Worm (Caenorhabditis elegans) whole organism, L1 larva: ENCODE data around the gene brap-2.

Source experiments
- C16A3.4 ChIP-seq: fragments of 150-350 bp; optimal IDR thresholded peaks from 2 replicates; lab custom pipeline; 2014; ENCODE audit warnings: missing biosample characterization, missing genetic modification characterization
- F16B12.6 ChIP-seq: fragments of 150-350 bp; optimal IDR thresholded peaks from 2 replicates; lab custom pipeline; 2014; ENCODE audit warnings: missing biosample characterization, missing genetic modification characterization
- Y116A8C.19 ChIP-seq: sonication (generic microtip); optimal IDR thresholded peaks from 2 replicates; lab custom pipeline; 2016; ENCODE audit warnings: missing compliant biosample characterization, missing genetic modification characterization, borderline replicate concordance
- aly-2 ChIP-seq: fragments of 150-350 bp; optimal IDR thresholded peaks from 2 replicates; lab custom pipeline; 2014; ENCODE audit warnings: missing biosample characterization, missing genetic modification characterization
- ceh-63 ChIP-seq: fragments of 200-800 bp; sonication (Bioruptor generic); optimal IDR thresholded peaks from 2 replicates; lab custom pipeline; 2018; ENCODE audit warnings: mild to moderate bottlenecking, missing genetic modification characterization, missing compliant biosample characterization
- ceh-8 ChIP-seq: fragments of 200-800 bp; sonication (Bioruptor generic); optimal IDR thresholded peaks from 2 replicates; lab custom pipeline; 2018; ENCODE audit warnings: mild to moderate bottlenecking, missing genetic modification characterization, moderate library complexity, missing compliant biosample characterization
- ceh-82 ChIP-seq, 3 experiments: fragments of 150-350 bp in 1 of 3; sonication (generic microtip) in 2 of 3; optimal IDR thresholded peaks; 2 replicates each; lab custom pipeline; 2014 to 2017; ENCODE audit warnings: missing biosample characterization in 3 of 3, missing genetic modification characterization in 3 of 3
- ceh-88 ChIP-seq: fragments of 200-800 bp; sonication (Bioruptor generic); IDR thresholded peaks from 2 replicates; pipeline ENCODE4 v1.3.6; 2022; ENCODE audit warnings: missing genetic modification characterization, missing compliant biosample characterization
- dpl-1 ChIP-seq, 3 experiments: fragments of 150-350 bp in 2 of 3; sonication (generic microtip) in 1 of 3; optimal IDR thresholded peaks; 2 replicates each; lab custom pipeline; 2014 to 2017; ENCODE audit warnings: missing biosample characterization in 3 of 3, missing genetic modification characterization in 3 of 3, missing genetic modification reagents in 3 of 3
- efl-1 ChIP-seq, 4 experiments: fragments of 150-350 bp; optimal IDR thresholded peaks in 3 of 4; peaks in 1 of 4; 1 replicate in 1 of 4; 2 replicates in 3 of 4; lab custom pipeline; 2014; ENCODE audit warnings: missing biosample characterization in 2 of 4, missing genetic modification characterization in 2 of 4, missing genetic modification reagents in 2 of 4
- egl-27 ChIP-seq, 2 experiments: fragments of 150-350 bp in 1 of 2; sonication (generic microtip); optimal IDR thresholded peaks; 3 replicates each; lab custom pipeline; 2017 to 2018; ENCODE audit warnings: missing biosample characterization in 2 of 2, missing genetic modification characterization in 2 of 2, missing genetic modification reagents in 2 of 2
- elt-2 ChIP-seq: sonication (generic microtip); optimal IDR thresholded peaks from 2 replicates; lab custom pipeline; 2016; ENCODE audit warnings: missing genetic modification characterization, mild to moderate bottlenecking, inconsistent platforms, missing compliant biosample characterization, missing genetic modification reagents
- ets-5 ChIP-seq: fragments of 200-800 bp; sonication (Bioruptor generic); IDR thresholded peaks from 2 replicates; pipeline ENCODE4 v1.3.6; 2022; ENCODE audit warnings: missing genetic modification characterization, missing compliant biosample characterization
- hlh-17 ChIP-seq: fragments of 200-800 bp; sonication (Bioruptor generic); optimal IDR thresholded peaks from 2 replicates; lab custom pipeline; 2018; ENCODE audit warnings: missing genetic modification characterization, mild to moderate bottlenecking, missing compliant biosample characterization, moderate library complexity, borderline replicate concordance
- hpl-2 ChIP-seq: fragments of 150-350 bp; optimal IDR thresholded peaks from 2 replicates; lab custom pipeline; 2014; ENCODE audit warnings: missing biosample characterization, missing genetic modification reagents, missing genetic modification characterization
- isw-1 ChIP-seq: fragments of 200-800 bp; sonication (Bioruptor generic); IDR thresholded peaks from 2 replicates; pipeline ENCODE4 v1.3.6; 2022; ENCODE audit warnings: missing genetic modification characterization, missing compliant biosample characterization
- lin-13 ChIP-seq: fragments of 150-350 bp; optimal IDR thresholded peaks from 2 replicates; lab custom pipeline; 2014; ENCODE audit warnings: missing biosample characterization, missing genetic modification reagents, missing genetic modification characterization
- lin-15B ChIP-seq: fragments of 150-350 bp; sonication (generic microtip); optimal IDR thresholded peaks from 3 replicates; lab custom pipeline; 2014; ENCODE audit warnings: missing biosample characterization, missing genetic modification characterization
- lin-35 ChIP-seq, 2 experiments: fragments of 150-350 bp; optimal IDR thresholded peaks; 2 replicates each; lab custom pipeline; 2014; ENCODE audit warnings: missing biosample characterization in 2 of 2, missing genetic modification characterization in 2 of 2, missing genetic modification reagents in 2 of 2
- lin-39 ChIP-seq: fragments of 150-350 bp; optimal IDR thresholded peaks from 2 replicates; lab custom pipeline; 2014; ENCODE audit warnings: missing biosample characterization, missing genetic modification reagents, missing genetic modification characterization
- lir-3 ChIP-seq: sonication (generic microtip); optimal IDR thresholded peaks from 2 replicates; lab custom pipeline; 2016; ENCODE audit warnings: mild to moderate bottlenecking, missing genetic modification characterization, moderate library complexity, missing compliant biosample characterization; ENCODE audit not compliant: poor library complexity
- lsy-2 ChIP-seq, 2 experiments: fragments of 150-350 bp; optimal IDR thresholded peaks; 2 replicates each; lab custom pipeline; 2014; ENCODE audit warnings: missing biosample characterization in 2 of 2, missing genetic modification characterization in 2 of 2
- mab-9 ChIP-seq: fragments of 200-800 bp; sonication (Bioruptor generic); IDR thresholded peaks from 2 replicates; pipeline ENCODE4 v1.3.6; 2022; ENCODE audit warnings: missing genetic modification reagents, missing genetic modification characterization, missing compliant biosample characterization
- mef-2 ChIP-seq: fragments of 150-350 bp; optimal IDR thresholded peaks from 2 replicates; lab custom pipeline; 2014; ENCODE audit warnings: missing biosample characterization, missing genetic modification characterization
- mep-1 ChIP-seq: fragments of 150-350 bp; optimal IDR thresholded peaks from 2 replicates; lab custom pipeline; 2014; ENCODE audit warnings: missing biosample characterization, missing genetic modification characterization
- nhr-12 ChIP-seq: sonication (generic microtip); optimal IDR thresholded peaks from 2 replicates; lab custom pipeline; 2017; ENCODE audit warnings: missing biosample characterization, missing genetic modification characterization
- nhr-19 ChIP-seq: fragments of 200-800 bp; sonication (Bioruptor generic); conservative IDR thresholded peaks from 2 replicates; pipeline ENCODE4 v1.3.6; 2022; ENCODE audit warnings: missing genetic modification characterization, missing compliant biosample characterization
- nhr-20 ChIP-seq: sonication (generic microtip); optimal IDR thresholded peaks from 2 replicates; lab custom pipeline; 2016; ENCODE audit warnings: mild to moderate bottlenecking, missing genetic modification characterization, missing compliant biosample characterization
- nhr-237 ChIP-seq: fragments of 150-350 bp; optimal IDR thresholded peaks from 2 replicates; lab custom pipeline; 2014; ENCODE audit warnings: missing biosample characterization, missing genetic modification characterization
- nhr-28 ChIP-seq: fragments of 150-350 bp; optimal IDR thresholded peaks from 2 replicates; lab custom pipeline; 2014; ENCODE audit warnings: missing biosample characterization, missing genetic modification characterization
- nhr-71 ChIP-seq: sonication (generic microtip); optimal IDR thresholded peaks from 2 replicates; lab custom pipeline; 2016; ENCODE audit warnings: mild to moderate bottlenecking, missing genetic modification characterization, moderate library complexity, missing compliant biosample characterization
- nhr-77 ChIP-seq: fragments of 150-350 bp; optimal IDR thresholded peaks from 2 replicates; lab custom pipeline; 2014; ENCODE audit warnings: missing biosample characterization, missing genetic modification characterization
- nhr-85 ChIP-seq: sonication (generic microtip); peaks from one replicate; lab custom pipeline; 2016; ENCODE audit warnings: missing genetic modification characterization, inconsistent platforms, missing compliant biosample characterization
- pax-3 ChIP-seq: fragments of 200-800 bp; sonication (Bioruptor generic); optimal IDR thresholded peaks from 2 replicates; lab custom pipeline; 2018; ENCODE audit warnings: mild to moderate bottlenecking, missing genetic modification characterization, moderate library complexity, missing compliant biosample characterization
- pqm-1 ChIP-seq: sonication (generic microtip); optimal IDR thresholded peaks from 3 replicates; lab custom pipeline; 2017; ENCODE audit warnings: missing biosample characterization, missing genetic modification characterization
- rnt-1 ChIP-seq: sonication (generic microtip); optimal IDR thresholded peaks from 2 replicates; lab custom pipeline; 2016; ENCODE audit warnings: mild to moderate bottlenecking, missing genetic modification characterization, moderate library complexity, missing compliant biosample characterization
- snpc-4 ChIP-seq: fragments of 150-350 bp; optimal IDR thresholded peaks from 2 replicates; lab custom pipeline; 2014; ENCODE audit warnings: missing biosample characterization, missing genetic modification characterization
- snu-23 ChIP-seq: sonication (generic microtip); optimal IDR thresholded peaks from 2 replicates; lab custom pipeline; 2016; ENCODE audit warnings: missing genetic modification characterization, missing compliant biosample characterization
- sox-4 ChIP-seq: sonication (generic microtip); optimal IDR thresholded peaks from 2 replicates; lab custom pipeline; 2016; ENCODE audit warnings: missing genetic modification characterization, missing compliant biosample characterization
- sptf-1 ChIP-seq: fragments of 150-350 bp; optimal IDR thresholded peaks from 2 replicates; lab custom pipeline; 2014; ENCODE audit warnings: missing biosample characterization, missing genetic modification characterization
- tbx-2 ChIP-seq: sonication (generic microtip); optimal IDR thresholded peaks from 2 replicates; lab custom pipeline; 2016; ENCODE audit warnings: missing genetic modification characterization, missing compliant biosample characterization
- tlp-1 ChIP-seq: fragments of 150-350 bp; optimal IDR thresholded peaks from 2 replicates; lab custom pipeline; 2014; ENCODE audit warnings: missing biosample characterization, missing genetic modification characterization
- unc-130 ChIP-seq: fragments of 150-350 bp; optimal IDR thresholded peaks from 2 replicates; lab custom pipeline; 2017; ENCODE audit warnings: missing biosample characterization, missing genetic modification characterization, inconsistent platforms
- unc-30 ChIP-seq: sonication (generic microtip); optimal IDR thresholded peaks from 2 replicates; lab custom pipeline; 2017; ENCODE audit warnings: missing biosample characterization, missing genetic modification characterization
- unc-98 ChIP-seq: fragments of 200-800 bp; sonication (Bioruptor generic); IDR thresholded peaks from 2 replicates; pipeline ENCODE4 v1.3.6; 2022; ENCODE audit warnings: missing genetic modification characterization, missing compliant biosample characterization
- zip-4 ChIP-seq: fragments of 200-800 bp; sonication (Bioruptor generic); optimal IDR thresholded peaks from 2 replicates; lab custom pipeline; 2018; ENCODE audit warnings: mild to moderate bottlenecking, missing genetic modification characterization, moderate library complexity, missing compliant biosample characterization

The brap-2 gene

ce11 chrII:5426054-5426453 is 33.1 kb upstream of the brap-2 start (continued):
- TF ChIP-seq aly-2 (tag; lab: Kevin White, UChicago) (no peak), egl-27 (tag; optimal IDR thresholded peaks at IDR 0.05; lab: Kevin White, UChicago) (no peak), snpc-4 (peak; percentile 6), dpl-1 (GFP tag; optimal IDR thresholded peaks at IDR 0.05; lab: Kevin White, UChicago) (peak; percentile 21 to 60 (median 58)), mep-1 (tag; lab: Kevin White, UChicago) (peak; percentile 70), lin-13 (GFP tag; lab: Kevin White, UChicago) (peak; percentile 37), unc-30 (tag; lab: Kevin White, UChicago) (no peak), lin-39 (tag; lab: Kevin White, UChicago) (no peak), unc-130 (no peak), unc-98 (GFP tag; lab: Robert Waterston, UW) (no peak), nhr-85 (tag; lab: Kevin White, UChicago) (peak; percentile 79), pax-3 (no peak), nhr-237 (tag; lab: Kevin White, UChicago) (no peak), ceh-63 (no peak), mef-2 (no peak), C16A3.4 (tag; lab: Kevin White, UChicago) (peak; percentile 55), nhr-19 (GFP tag; lab: Robert Waterston, UW) (peak; percentile 21; the same call in 1 of the 2 replicates), tbx-2 (no peak), ceh-8 (no peak)

ce11 chrII:5425633-5426032 is 32.6 kb upstream of the brap-2 start, which contains the start of gene F07F6.8:
Gene F07F6.8 (minus strand): TSS chrII:5425733.
- TF ChIP-seq hpl-2 (GFP tag; lab: Kevin White, UChicago) (no peak), lin-15B (tag; lab: Kevin White, UChicago) (no peak), mab-9 (GFP tag; lab: Robert Waterston, UW) (no peak), nhr-20 (tag; lab: Kevin White, UChicago) (no peak), lsy-2 (tag; optimal IDR thresholded peaks at IDR 0.05; lab: Kevin White, UChicago) (no peak), mef-2 (no peak), snpc-4 (no peak), pqm-1 (tag; lab: Kevin White, UChicago) (no peak), tlp-1 (tag; lab: Kevin White, UChicago) (no peak), lin-13 (GFP tag; lab: Kevin White, UChicago) (no peak), nhr-85 (tag; lab: Kevin White, UChicago) (no peak)

ce11 chrII:5423832-5424231 is 30.8 kb upstream of the brap-2 start, which contains the start of gene F07F6.7:
Gene F07F6.7 (minus strand): TSS chrII:5423858.
- TF ChIP-seq pax-3 (no peak), nhr-71 (tag; lab: Kevin White, UChicago) (peak; percentile 32), hpl-2 (GFP tag; lab: Kevin White, UChicago) (no peak), nhr-85 (tag; lab: Kevin White, UChicago) (peak; percentile 51), hlh-17 (no peak), nhr-28 (no peak), elt-2 (tag; lab: Kevin White, UChicago) (no peak), lsy-2 (tag; optimal IDR thresholded peaks at IDR 0.05; lab: Kevin White, UChicago) (peak; percentile 8 to 20), Y116A8C.19 (tag; lab: Kevin White, UChicago) (no peak), isw-1 (no peak), nhr-12 (tag; lab: Kevin White, UChicago) (no peak), efl-1 (optimal IDR thresholded peaks at IDR 0.05; lab: Kevin White, UChicago) (no peak), efl-1 (GFP tag; optimal IDR thresholded peaks at IDR 0.05 in 1 of 2; lab: Kevin White, UChicago) (no peak), lin-35 (GFP tag; optimal IDR thresholded peaks at IDR 0.05; lab: Kevin White, UChicago) (no peak), snu-23 (GFP tag; lab: Kevin White, UChicago) (peak; percentile 6)

ce11 chrII:5420947-5421614 is 28.1 kb upstream of the brap-2 start, which contains the start of gene tofu-6:
Gene tofu-6 (plus strand): TSS chrII:5421248.
- TF ChIP-seq ceh-8: no peak
- TF ChIP-seq elt-2 (tag; lab: Kevin White, UChicago): no peak
- no peak for TF ChIP-seq nhr-77 (tag; lab: Kevin White, UChicago)
- TF ChIP-seq rnt-1 (tag; lab: Kevin White, UChicago): no peak
- TF ChIP-seq lir-3 (tag; lab: Kevin White, UChicago): no peak
- TF ChIP-seq nhr-12 (tag; lab: Kevin White, UChicago): no peak
- TF ChIP-seq efl-1 (optimal IDR thresholded peaks at IDR 0.05; lab: Kevin White, UChicago): peak; percentile 69 to 73
- peak; percentile 71 to 95 for TF ChIP-seq efl-1 (GFP tag; optimal IDR thresholded peaks at IDR 0.05 in 1 of 2; lab: Kevin White, UChicago)
- no peak for TF ChIP-seq nhr-20 (tag; lab: Kevin White, UChicago)
- TF ChIP-seq F16B12.6 (tag; lab: Kevin White, UChicago): peak; percentile 16
- no peak for TF ChIP-seq ceh-82 (tag; optimal IDR thresholded peaks at IDR 0.05; lab: Kevin White, UChicago)
- no peak for TF ChIP-seq ceh-88 (GFP tag; lab: Robert Waterston, UW)
- TF ChIP-seq snpc-4: no peak
- no peak for TF ChIP-seq sox-4
- no peak for TF ChIP-seq ets-5 (GFP tag; lab: Robert Waterston, UW)
- no peak for TF ChIP-seq zip-4 (GFP tag; lab: Kevin White, UChicago)
- no peak for TF ChIP-seq sptf-1
